Fruit fly (Drosophila melanogaster): Measurements from ENCODE around the gene CG15572.
A peak's percentile ranks its signal among the peaks of the same experiment; 100 is the strongest.

The CG15572 gene

DNA sequence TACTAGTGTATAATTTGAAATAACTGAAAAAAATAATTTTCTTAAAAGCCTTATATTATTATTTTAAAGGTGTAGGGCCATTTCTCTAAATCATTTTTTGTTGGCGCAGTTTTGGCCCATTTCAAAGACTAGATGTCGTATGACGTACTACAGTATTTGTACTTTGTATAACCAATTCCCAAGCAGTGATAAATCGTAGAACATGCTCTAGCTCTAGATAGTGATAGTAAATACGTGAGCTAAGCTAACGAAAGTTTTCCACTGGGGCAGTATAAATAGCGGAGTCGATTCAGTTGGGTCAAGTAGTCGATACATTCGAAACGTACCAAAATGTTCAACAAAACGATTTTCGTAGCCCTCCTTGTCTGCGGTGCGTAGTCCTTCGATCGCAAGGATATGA lies 21.5 kb upstream of the CG15572 start, which contains the start of gene CG43134:
TSS of gene CG43134 (plus strand) at position 301 of the 400 bp plus-strand sequence.
- TF ChIP-seq lola (GFP tag; optimal IDR thresholded peaks at IDR 0.05) = no peak
- no peak for TF ChIP-seq dmrt93B (GFP tag; optimal IDR thresholded peaks at IDR 0.05)
- TF ChIP-seq woc (GFP tag; optimal IDR thresholded peaks at IDR 0.05) = no peak
- no peak for TF ChIP-seq ey (GFP tag; optimal IDR thresholded peaks at IDR 0.05)
- TF ChIP-seq Abd-B (GFP tag; optimal IDR thresholded peaks at IDR 0.05) = no peak
- TF ChIP-seq foxo (GFP tag; optimal IDR thresholded peaks at IDR 0.05) = no peak
- TF ChIP-seq Dfd (GFP tag; optimal IDR thresholded peaks at IDR 0.05) = no peak
- no peak for TF ChIP-seq dsf (GFP tag; optimal IDR thresholded peaks at IDR 0.05; ENCODE audit: borderline replicate concordance)
- no peak for TF ChIP-seq fru (GFP tag; optimal IDR thresholded peaks at IDR 0.05)

DNA sequence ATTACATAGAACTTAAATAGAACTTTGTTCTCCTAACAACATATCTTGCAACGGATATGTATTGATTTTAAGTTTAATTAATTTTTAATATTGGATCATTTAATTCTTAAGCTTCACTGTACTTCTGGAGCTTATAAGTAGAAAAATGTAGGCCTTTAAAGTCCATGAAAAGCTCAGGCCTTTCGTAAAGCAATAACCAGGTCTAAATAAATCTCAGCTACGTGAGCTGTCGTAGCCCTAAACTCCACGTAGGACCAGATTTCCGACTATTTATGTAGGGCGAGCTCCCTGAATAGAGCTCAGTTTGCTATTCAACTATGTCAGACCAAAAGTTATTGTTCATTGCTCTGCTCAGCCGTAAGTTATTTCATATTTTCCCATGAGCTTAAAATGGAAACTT lies 20.4 kb upstream of the CG15572 start, which contains the start of gene CG43135:
TSS of gene CG43135 (plus strand) at position 301 of the 400 bp plus-strand sequence.
- TF ChIP-seq N (GFP tag; optimal IDR thresholded peaks at IDR 0.05) = no peak
- no peak for TF ChIP-seq lola (GFP tag; optimal IDR thresholded peaks at IDR 0.05)
- TF ChIP-seq tai (GFP tag; optimal IDR thresholded peaks at IDR 0.05) = no peak
- no peak for TF ChIP-seq Myc (optimal IDR thresholded peaks at IDR 0.05)
- no peak for TF ChIP-seq dsf (GFP tag; optimal IDR thresholded peaks at IDR 0.05; ENCODE audit: borderline replicate concordance)
- TF ChIP-seq pan (optimal IDR thresholded peaks at IDR 0.05) = no peak
- no peak for TF ChIP-seq CrebA (GFP tag; optimal IDR thresholded peaks at IDR 0.05; ENCODE audit: borderline replicate concordance)
- TF ChIP-seq CG9705 (GFP tag; optimal IDR thresholded peaks at IDR 0.05) = no peak
- TF ChIP-seq brk (GFP tag; optimal IDR thresholded peaks at IDR 0.05) = no peak
- no peak for TF ChIP-seq woc (GFP tag; optimal IDR thresholded peaks at IDR 0.05)
- TF ChIP-seq Hnf4 (GFP tag; optimal IDR thresholded peaks at IDR 0.05) = no peak
- TF ChIP-seq OdsH (GFP tag; optimal IDR thresholded peaks at IDR 0.05) = no peak
- TF ChIP-seq sage (GFP tag; optimal IDR thresholded peaks at IDR 0.05) = no peak
- no peak for TF ChIP-seq Jra (GFP tag; optimal IDR thresholded peaks at IDR 0.05)
- TF ChIP-seq Rel (GFP tag; optimal IDR thresholded peaks at IDR 0.05) = no peak
- TF ChIP-seq Rel (tag; optimal IDR thresholded peaks at IDR 0.05) = no peak
- TF ChIP-seq br (GFP tag; optimal IDR thresholded peaks at IDR 0.05) = no peak
- TF ChIP-seq Abd-B (GFP tag; optimal IDR thresholded peaks at IDR 0.05) = no peak

- TF ChIP-seq CG9705 (GFP tag; optimal IDR thresholded peaks at IDR 0.05) (no peak), Sp1 (GFP tag; optimal IDR thresholded peaks at IDR 0.05) (no peak), Abd-B (GFP tag; optimal IDR thresholded peaks at IDR 0.05) (no peak), fru (GFP tag; optimal IDR thresholded peaks at IDR 0.05) (no peak), ey (GFP tag; optimal IDR thresholded peaks at IDR 0.05) (no peak)
Observed at dm6 chrX:4252690-4253089, 15.8 kb upstream of the CG15572 start, which contains the start of gene CG15576. TSS of gene CG15576 (minus strand) at chrX:4252790.

DNA sequence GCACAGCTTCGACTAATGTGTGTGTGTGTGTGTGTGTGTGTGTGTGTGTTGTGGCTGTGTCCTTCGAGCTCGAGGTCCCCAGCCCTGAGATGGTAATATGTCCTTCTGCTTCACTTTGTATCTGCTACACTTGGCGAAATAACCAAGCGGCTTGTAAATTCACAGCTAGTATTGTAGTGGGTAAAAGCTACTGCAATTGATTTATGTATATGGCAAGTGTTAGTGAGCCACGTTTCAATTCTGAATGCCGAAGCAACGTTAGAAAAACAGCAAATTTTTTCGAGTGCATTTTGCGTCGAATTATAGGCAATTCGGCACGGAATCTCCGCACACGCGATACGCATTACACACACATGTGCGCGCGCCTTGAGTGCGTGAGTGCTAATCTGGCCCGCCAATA lies 5.8 kb upstream of the CG15572 start:
- TF ChIP-seq foxo (GFP tag; optimal IDR thresholded peaks at IDR 0.05) (peak in 1 of 2 experiments; percentile 46), pan (optimal IDR thresholded peaks at IDR 0.05) (no peak), Hr78 (GFP tag; optimal IDR thresholded peaks at IDR 0.05) (no peak), CG32264 (GFP tag; optimal IDR thresholded peaks at IDR 0.05) (no peak), brk (GFP tag; optimal IDR thresholded peaks at IDR 0.05) (no peak), dsf (GFP tag; optimal IDR thresholded peaks at IDR 0.05; ENCODE audit: borderline replicate concordance) (no peak), sv (GFP tag; optimal IDR thresholded peaks at IDR 0.05) (no peak), CrebA (GFP tag; optimal IDR thresholded peaks at IDR 0.05; ENCODE audit: borderline replicate concordance) (no peak), h (GFP tag; optimal IDR thresholded peaks at IDR 0.05) (peak; percentile 32), CG9705 (GFP tag; optimal IDR thresholded peaks at IDR 0.05) (no peak), Dif (GFP tag; optimal IDR thresholded peaks at IDR 0.05; ENCODE audit: partially characterized antibody) (no peak), ey (GFP tag; optimal IDR thresholded peaks at IDR 0.05) (peak; percentile 40), Hr83 (GFP tag; optimal IDR thresholded peaks at IDR 0.05; ENCODE audit: poor library complexity, severe bottlenecking) (no peak), woc (GFP tag; optimal IDR thresholded peaks at IDR 0.05) (peak; percentile 3), br (GFP tag; optimal IDR thresholded peaks at IDR 0.05) (peak; percentile 15), OdsH (GFP tag; optimal IDR thresholded peaks at IDR 0.05) (peak; percentile 26), Jra (GFP tag; optimal IDR thresholded peaks at IDR 0.05) (no peak), Rel (GFP tag; optimal IDR thresholded peaks at IDR 0.05) (no peak), Rel (tag; optimal IDR thresholded peaks at IDR 0.05) (no peak), Dfd (GFP tag; optimal IDR thresholded peaks at IDR 0.05) (no peak), HLH106 (tag; optimal IDR thresholded peaks at IDR 0.05) (peak; percentile 42), dl (GFP tag; optimal IDR thresholded peaks at IDR 0.05; ENCODE audit: insufficient read depth in 1 of 2, partially characterized antibody in 2 of 2) (no peak), sage (GFP tag; optimal IDR thresholded peaks at IDR 0.05) (no peak), dmrt93B (GFP tag; optimal IDR thresholded peaks at IDR 0.05) (no peak), Myc (optimal IDR thresholded peaks at IDR 0.05) (no peak), usp (GFP tag; optimal IDR thresholded peaks at IDR 0.05) (no peak), Vsx2 (GFP tag; optimal IDR thresholded peaks at IDR 0.05; ENCODE audit: partially characterized antibody) (no peak), Abd-B (GFP tag; optimal IDR thresholded peaks at IDR 0.05) (no peak), tai (GFP tag; optimal IDR thresholded peaks at IDR 0.05) (no peak), fru (GFP tag; optimal IDR thresholded peaks at IDR 0.05) (peak; percentile 46), lola (GFP tag; optimal IDR thresholded peaks at IDR 0.05) (no peak), Mio (GFP tag; optimal IDR thresholded peaks at IDR 0.05) (no peak), psq (GFP tag; optimal IDR thresholded peaks at IDR 0.05) (no peak), Hnf4 (GFP tag; optimal IDR thresholded peaks at IDR 0.05) (no peak), jim (GFP tag; optimal IDR thresholded peaks at IDR 0.05) (no peak), N (GFP tag; optimal IDR thresholded peaks at IDR 0.05) (no peak), rgr (GFP tag; optimal IDR thresholded peaks at IDR 0.05) (peak; percentile 32), Sp1 (GFP tag; optimal IDR thresholded peaks at IDR 0.05) (peak; percentile 29), GATAd (GFP tag; optimal IDR thresholded peaks at IDR 0.05) (no peak)

Data from whole organism, wandering third instar larva.